Fruit fly (Drosophila melanogaster) whole organism: Measurements from ENCODE around the gene jub.

Experiments
- CG8478 ChIP-seq: fragments of >200 bp; optimal IDR thresholded peaks from 2 replicates; lab custom pipeline; 2018; ENCODE audit warnings: inconsistent platforms
- Dll ChIP-seq: fragments of >200 bp; optimal IDR thresholded peaks from 2 replicates; lab custom pipeline; 2017
- EcR ChIP-seq, 2 experiments: fragments of >200 bp; optimal IDR thresholded peaks; 2 replicates each; lab custom pipeline; 2017; ENCODE audit warnings: missing biosample characterization in 2 of 2, missing genetic modification characterization in 2 of 2, missing genetic modification reagents in 2 of 2
- pan ChIP-seq: fragments of >200 bp; optimal IDR thresholded peaks from 2 replicates; lab custom pipeline; 2017
- psq ChIP-seq: fragments of >200 bp; optimal IDR thresholded peaks from 2 replicates; lab custom pipeline; 2017
- usp ChIP-seq: fragments of >200 bp; optimal IDR thresholded peaks from 2 replicates; lab custom pipeline; 2017; ENCODE audit warnings: missing biosample characterization, missing genetic modification characterization, mixed read lengths

Gene jub

DNA sequence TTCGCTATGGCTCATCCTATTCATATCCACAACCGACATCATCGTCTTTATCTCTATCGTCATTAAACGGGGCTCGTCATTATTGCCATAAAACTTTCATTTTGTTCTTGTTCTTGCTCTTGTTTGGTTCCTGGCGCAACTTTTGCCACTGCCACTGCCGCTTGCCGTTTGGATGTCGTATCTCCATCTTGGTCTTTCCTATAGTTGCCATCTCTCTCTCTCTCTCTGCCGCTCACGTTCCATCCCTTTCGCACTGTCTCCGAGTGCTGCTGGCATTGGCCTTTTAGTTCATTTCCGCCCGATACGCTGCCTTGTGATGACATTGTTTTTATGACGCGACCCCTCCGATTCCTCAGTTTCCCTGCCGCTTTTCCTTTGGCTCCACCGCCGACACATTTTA, 37.7 kb downstream of the jub start:
- no peak for TF ChIP-seq psq (lab: Kevin White, UChicago)
- TF ChIP-seq usp = no peak
- TF ChIP-seq CG8478 (lab: Kevin White, UChicago) = no peak
- no peak for TF ChIP-seq Dll (lab: Kevin White, UChicago)
- no peak for TF ChIP-seq EcR (GFP tag; optimal IDR thresholded peaks at IDR 0.05; lab: Kevin White, UChicago)
- TF ChIP-seq pan (lab: Kevin White, UChicago) = no peak

DNA sequence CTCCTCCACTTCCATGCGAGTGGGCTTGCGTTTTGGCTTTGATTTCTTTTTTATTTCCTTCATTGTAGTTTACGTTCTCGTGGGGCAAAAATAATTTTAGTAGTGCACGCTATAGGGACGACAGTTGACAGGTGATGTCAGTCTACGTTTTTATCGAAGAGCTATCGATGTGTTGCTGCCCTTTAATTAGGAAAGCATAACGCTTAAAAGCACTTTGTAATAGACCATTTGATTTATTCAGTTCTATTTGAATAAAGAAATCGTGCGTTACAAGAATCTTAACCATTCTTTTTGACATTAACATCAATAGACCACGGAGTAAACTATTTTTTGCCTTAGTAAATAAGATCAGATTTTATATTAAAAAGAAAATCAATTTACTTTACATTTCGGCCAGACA, 39.1 kb downstream of the jub start, which contains the start of gene CG10993:
Gene CG10993 (minus strand): TSS at position 101 of the 400 bp plus-strand sequence.
- TF ChIP-seq usp (no peak), pan (lab: Kevin White, UChicago) (no peak), Dll (lab: Kevin White, UChicago) (no peak)

DNA sequence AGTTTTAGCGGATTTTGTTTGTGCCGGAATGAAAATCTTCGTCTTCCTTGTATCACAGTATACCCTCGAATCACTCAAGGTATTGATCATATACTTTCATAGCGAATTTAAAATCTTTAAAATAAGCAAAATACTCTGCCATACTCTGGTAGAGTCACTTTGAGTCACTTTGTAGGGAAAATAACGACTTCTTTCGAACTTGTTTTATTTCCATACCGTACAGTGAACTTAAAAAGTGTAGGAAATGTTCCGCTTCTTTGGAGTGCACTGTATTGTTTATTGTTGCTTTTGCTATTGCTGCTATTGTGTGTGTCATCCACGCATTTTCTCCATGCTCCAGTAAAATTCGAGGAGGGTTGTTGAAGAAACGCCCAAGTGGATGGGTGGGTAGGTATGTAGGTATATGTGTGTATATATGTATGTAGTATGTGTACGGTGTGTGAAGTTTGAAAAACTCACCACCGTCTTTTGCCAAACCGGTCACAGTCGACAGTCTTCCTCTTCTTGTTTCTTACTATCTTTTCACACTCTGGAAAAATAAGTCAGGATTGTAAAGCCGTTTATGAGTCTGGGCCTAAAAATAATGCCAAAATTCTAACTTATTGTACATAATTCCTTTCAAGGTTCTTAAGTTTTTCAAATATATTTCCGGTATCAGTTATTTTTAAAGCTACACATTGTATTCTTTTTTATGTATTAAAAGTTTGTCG, 41.0 kb downstream of the jub start:
- TF ChIP-seq psq (lab: Kevin White, UChicago) (no peak), Dll (lab: Kevin White, UChicago) (no peak), CG8478 (lab: Kevin White, UChicago) (no peak), EcR (GFP tag; optimal IDR thresholded peaks at IDR 0.05; lab: Kevin White, UChicago) (no peak)

DNA sequence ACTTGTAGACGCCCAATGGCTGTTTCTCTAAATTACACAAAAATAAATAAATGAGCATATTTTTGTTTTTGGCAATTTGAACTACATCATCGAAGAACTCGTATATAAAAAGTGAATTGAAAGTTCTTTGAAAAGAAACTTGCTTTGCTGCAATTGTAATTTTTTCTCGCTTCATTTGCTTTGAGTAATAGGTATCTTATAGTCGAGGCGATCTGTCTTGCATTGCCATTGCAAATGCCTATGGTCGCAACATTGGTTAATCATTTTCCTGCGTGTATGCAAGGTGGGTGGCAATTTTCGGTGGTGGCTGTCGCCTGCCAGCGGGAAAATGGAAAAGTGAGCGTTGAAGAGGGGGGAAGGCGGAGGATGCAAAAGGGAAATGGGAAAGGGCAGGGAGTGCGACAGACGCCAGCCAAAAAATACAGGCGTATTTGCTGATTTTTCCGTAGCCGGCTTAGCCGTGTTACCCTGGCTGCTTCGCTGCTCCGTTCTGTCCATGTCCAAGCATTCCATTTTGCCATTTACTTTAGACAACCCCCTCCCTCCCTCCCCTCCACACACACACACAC, 42.8 kb downstream of the jub start:
- TF ChIP-seq psq (lab: Kevin White, UChicago) = no peak
- no peak for TF ChIP-seq EcR (GFP tag; optimal IDR thresholded peaks at IDR 0.05; lab: Kevin White, UChicago)
- no peak for TF ChIP-seq usp
- no peak for TF ChIP-seq Dll (lab: Kevin White, UChicago)

DNA sequence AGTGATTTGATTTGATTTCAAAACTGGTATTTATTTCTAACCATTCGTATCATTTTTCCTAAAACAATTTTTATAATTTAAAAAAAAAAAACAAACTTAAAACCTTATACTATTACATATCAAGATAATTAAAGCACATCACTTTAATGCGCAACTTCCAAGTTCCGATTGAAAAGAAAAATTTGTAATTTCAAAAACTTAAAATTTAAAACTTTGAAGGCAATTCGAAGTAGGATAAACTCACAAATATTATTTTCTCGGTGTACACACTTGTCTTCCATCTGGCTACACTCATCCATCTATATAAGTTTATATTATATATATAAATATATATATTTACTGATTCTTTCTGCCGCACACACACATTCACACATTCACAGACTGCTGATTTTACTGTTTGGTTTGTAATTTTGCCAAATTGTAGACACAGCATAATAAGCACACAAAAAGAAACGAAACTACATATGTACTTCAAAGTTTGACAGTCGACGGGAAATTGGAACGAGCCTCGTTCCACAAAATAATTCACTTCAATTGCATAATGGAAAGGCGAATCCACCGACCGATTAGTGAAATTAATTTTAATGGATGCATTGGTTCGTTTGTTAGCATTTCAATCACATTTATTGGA, 44.0 kb downstream of the jub start:
- TF ChIP-seq Dll (lab: Kevin White, UChicago) (no peak), pan (lab: Kevin White, UChicago) (no peak), usp (no peak), CG8478 (lab: Kevin White, UChicago) (no peak), EcR (GFP tag; optimal IDR thresholded peaks at IDR 0.05; lab: Kevin White, UChicago) (no peak), psq (lab: Kevin White, UChicago) (no peak)

DNA sequence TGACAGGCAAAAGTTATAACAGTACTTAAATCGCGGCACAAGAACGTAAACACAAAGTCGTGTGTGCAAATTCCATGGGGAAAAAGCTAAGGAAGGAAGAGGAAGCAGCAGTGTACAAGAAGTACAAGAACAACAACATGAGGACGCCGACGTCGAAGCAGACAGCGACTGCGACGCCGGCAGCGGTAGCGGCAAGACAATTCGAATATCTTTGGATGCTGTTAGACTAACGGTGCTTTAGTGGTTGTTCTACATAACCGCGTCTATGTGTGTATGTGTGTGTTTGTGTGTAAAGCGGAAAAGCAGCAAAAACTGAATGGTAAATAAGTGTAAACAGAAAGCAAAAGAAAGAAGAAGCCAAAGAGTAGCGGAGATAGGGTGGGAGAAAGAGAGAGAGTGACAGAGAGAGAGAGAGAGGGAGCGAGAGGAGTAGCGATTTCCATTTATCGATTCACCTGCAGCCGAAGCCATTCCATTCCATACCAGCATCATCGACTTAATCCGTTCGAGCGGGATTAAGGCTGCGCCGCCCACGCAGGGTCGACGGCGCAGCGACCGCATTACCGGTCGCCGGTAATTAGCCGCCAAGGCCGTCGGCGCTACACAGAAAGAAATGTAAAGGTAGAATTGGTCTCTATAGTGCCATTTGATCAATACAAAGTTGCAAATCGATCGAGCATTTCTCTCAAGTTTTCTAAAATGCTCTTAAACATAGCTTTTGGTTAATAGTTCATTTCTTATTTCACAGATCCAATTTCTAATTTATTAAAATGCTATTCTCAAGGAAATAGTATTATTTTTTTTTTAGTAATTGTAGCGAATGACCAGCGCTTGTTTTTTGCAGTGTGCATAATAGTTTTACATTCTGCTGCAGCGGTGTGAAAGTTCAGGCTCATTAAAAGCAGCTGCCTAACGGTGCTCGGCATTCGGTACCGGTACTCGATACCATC, 45.9 kb downstream of the jub start:
- TF ChIP-seq pan (lab: Kevin White, UChicago) = no peak
- no peak for TF ChIP-seq psq (lab: Kevin White, UChicago)

DNA sequence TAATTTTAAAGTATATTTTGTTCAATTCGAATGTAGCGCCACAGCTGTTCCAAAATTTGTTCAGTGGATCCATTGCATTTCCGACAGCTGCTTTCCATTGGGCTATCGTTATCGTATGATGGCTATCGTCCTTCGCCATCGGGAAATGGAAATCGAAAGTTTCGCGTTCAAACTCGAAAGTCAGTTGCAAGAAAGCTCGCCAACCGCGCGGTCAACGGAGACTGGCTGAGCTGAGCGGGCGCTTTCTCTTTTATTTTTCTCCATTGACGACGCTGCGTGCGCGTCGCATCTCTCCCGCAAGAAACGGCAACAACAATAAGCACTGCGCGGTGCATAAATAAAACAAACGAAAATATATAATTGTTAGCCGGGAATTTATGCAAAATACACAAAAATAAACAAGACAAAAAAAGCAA, 46.6 kb downstream of the jub start, which contains the start of gene inaE:
Gene inaE (plus strand): TSS at position 181 of the 416 bp plus-strand sequence.
- TF ChIP-seq pan (lab: Kevin White, UChicago) (no peak), EcR (GFP tag; optimal IDR thresholded peaks at IDR 0.05; lab: Kevin White, UChicago) (no peak), CG8478 (lab: Kevin White, UChicago) (no peak), usp (no peak), Dll (lab: Kevin White, UChicago) (no peak), psq (lab: Kevin White, UChicago) (no peak)

DNA sequence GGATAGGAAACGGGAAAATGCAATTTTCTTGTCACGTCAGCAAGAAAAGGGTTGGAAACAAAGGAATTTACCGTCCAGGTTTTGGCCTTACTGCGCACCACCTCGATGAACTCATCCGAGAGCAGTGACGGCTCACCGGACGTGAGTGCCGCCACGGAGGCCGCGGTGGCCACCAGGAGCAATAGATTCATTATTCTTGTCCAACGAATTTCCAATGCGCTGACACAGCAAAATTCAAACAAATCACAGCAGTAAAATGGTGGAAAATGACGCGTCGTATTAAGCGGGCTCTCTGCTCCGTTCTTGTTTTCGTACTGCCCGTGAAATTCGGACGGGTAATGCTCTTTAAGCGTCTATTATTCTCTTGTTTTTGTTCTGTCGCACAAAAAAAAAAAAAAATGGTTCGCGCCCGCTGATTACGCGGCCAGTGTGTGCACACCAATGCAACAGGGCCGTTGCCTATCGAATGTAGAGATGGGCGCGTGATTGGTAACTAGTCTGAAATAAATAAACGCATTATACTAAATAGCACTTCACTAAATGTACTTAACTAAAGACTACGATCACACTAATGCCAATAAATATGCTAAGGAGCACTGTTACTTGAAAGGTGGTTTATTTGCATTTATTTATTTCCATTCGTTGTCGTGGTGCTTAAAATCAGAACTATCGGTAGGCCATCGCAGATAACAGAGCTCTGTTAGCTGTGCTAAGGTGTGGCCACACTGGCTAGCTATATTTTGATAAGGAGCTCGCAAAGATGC, 48.2 kb downstream of the jub start, which contains the start of the genes CtsB and amrt:
Gene CtsB (minus strand): TSS at position 432 of the 764 bp plus-strand sequence.
Gene amrt (plus strand): TSS at position 721 of the 764 bp plus-strand sequence.
- no peak for TF ChIP-seq Dll (lab: Kevin White, UChicago)
- no peak for TF ChIP-seq CG8478 (lab: Kevin White, UChicago)
- TF ChIP-seq EcR (GFP tag; optimal IDR thresholded peaks at IDR 0.05; lab: Kevin White, UChicago) = no peak
- no peak for TF ChIP-seq usp
- no peak for TF ChIP-seq pan (lab: Kevin White, UChicago)
- no peak for TF ChIP-seq psq (lab: Kevin White, UChicago)

DNA sequence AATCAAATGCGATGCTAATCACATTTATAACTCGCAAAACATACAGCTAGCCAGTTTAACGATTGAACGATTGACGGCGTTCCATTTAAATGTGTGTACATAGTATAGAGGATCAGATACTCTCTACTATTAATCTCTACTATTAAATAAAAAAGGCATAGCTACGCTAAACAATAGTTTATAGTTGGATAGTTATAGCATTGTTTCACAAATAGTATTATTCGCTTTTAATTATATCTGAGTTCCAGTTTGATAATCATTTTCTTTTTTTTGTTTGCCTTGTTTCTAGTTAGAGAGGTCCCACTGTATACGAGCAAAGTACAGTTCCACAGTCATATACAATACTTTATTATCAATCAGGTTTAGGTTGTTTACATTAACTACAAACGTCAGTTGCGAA, 50.4 kb downstream of the jub start:
- no peak for TF ChIP-seq Dll (lab: Kevin White, UChicago)
- no peak for TF ChIP-seq EcR (GFP tag; optimal IDR thresholded peaks at IDR 0.05; lab: Kevin White, UChicago)
- no peak for TF ChIP-seq psq (lab: Kevin White, UChicago)
- no peak for TF ChIP-seq CG8478 (lab: Kevin White, UChicago)
- no peak for TF ChIP-seq usp
- no peak for TF ChIP-seq pan (lab: Kevin White, UChicago)

DNA sequence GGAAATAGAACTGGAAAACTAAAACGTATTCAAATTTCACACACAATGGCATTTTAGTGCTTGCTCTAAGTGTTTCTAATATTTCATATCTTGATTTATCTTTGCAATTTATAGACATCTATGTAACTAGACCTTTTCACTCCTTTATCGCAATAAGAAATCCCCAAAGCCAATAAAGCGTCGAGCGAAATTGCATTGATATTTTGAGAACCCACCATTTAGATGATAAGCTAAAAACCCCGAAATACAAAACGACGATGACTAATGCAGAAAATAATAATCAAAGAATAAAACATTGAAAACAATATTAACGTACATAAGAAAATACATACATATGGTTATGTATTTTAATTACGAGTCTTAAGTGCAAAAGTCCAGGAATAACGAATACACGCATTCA, 51.5 kb downstream of the jub start:
- TF ChIP-seq pan (lab: Kevin White, UChicago) = no peak
- TF ChIP-seq CG8478 (lab: Kevin White, UChicago) = no peak
- no peak for TF ChIP-seq EcR (GFP tag; optimal IDR thresholded peaks at IDR 0.05; lab: Kevin White, UChicago)
- TF ChIP-seq usp = no peak
- no peak for TF ChIP-seq psq (lab: Kevin White, UChicago)
- TF ChIP-seq Dll (lab: Kevin White, UChicago) = no peak
